Fruit fly (Drosophila melanogaster): ENCODE measurements around the gene CG31668.

DNA sequence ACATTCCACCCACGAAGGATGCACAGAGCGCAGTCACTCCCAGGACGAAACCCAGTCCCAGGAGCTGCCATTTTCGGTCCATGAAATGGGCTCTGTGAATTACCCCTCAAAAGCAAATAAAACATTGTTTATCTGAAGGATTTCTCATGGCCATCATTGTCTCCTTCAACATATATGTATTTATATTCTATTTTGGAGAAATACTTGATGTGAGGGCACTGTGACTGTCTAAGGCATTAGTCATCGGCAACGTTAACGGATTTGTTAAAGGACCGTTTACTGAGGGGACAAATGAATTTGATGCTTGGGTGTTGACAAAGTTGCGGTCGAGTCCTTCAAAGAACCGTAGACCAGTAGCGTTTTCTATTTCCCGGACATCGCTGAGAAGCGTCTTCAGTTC, 33.3 kb upstream of the CG31668 start, which contains the start of gene Tengl2:
- no peak for TF ChIP-seq CG8632 (GFP tag; optimal IDR thresholded peaks at IDR 0.05)
- TF ChIP-seq Hr39 (GFP tag; optimal IDR thresholded peaks at IDR 0.05), result no peak
- no peak for TF ChIP-seq cyc (GFP tag; optimal IDR thresholded peaks at IDR 0.05)
- TF ChIP-seq CG15336 (GFP tag; IDR thresholded peaks at IDR 0.05), result no peak
- no peak for TF ChIP-seq dsx (GFP tag; optimal IDR thresholded peaks at IDR 0.05; ENCODE audit: poor library complexity, severe bottlenecking)
